In genomic region chrX:17821466-17821865, dm6 we compare ENCODE assay signal across 1 fruit fly cellular context.
TF ChIP-seq lines count a peak whose summit lies in the region.

No protein-coding gene starts in this region.

TF ChIP-seq in whole organism, embryonic, 481 proteins besides CTCF, POLR2A, EP300 and RAD21 (continued from another document):
- peak; percentile 66 for TF ChIP-seq mirr (GFP tag; optimal IDR thresholded peaks at IDR 0.05; lab: Kevin White, UChicago)
- peak; percentile 94 for TF ChIP-seq crol (GFP tag; IDR thresholded peaks at IDR 0.05; lab: Robert Waterston, UW)
- TF ChIP-seq CG17359 (tag; optimal IDR thresholded peaks at IDR 0.05; lab: Kevin White, UChicago), result no peak
- TF ChIP-seq ftz-f1 (GFP tag; optimal IDR thresholded peaks at IDR 0.05; lab: Kevin White, UChicago), result peak; percentile 38
